Worm (Caenorhabditis elegans) whole organism, L1 larva: ENCODE results near the gene F17A2.13.
"Not testable (repeated sequence)": the region's sequence is repeated elsewhere in the genome, so short reads cannot be mapped to it uniquely, and the experiment has no call there.

Source experiments
- C04F5.9 ChIP-seq: sonication (generic microtip); optimal IDR thresholded peaks from 2 replicates; lab custom pipeline; 2016; ENCODE audit warnings: missing genetic modification characterization, missing compliant biosample characterization
- Y116A8C.19 ChIP-seq: sonication (generic microtip); optimal IDR thresholded peaks from 2 replicates; lab custom pipeline; 2016; ENCODE audit warnings: missing compliant biosample characterization, missing genetic modification characterization, borderline replicate concordance
- alr-1 ChIP-seq: fragments of 200-800 bp; sonication (Bioruptor generic); optimal IDR thresholded peaks from 2 replicates; lab custom pipeline; 2018; ENCODE audit warnings: borderline replicate concordance, mild to moderate bottlenecking, missing genetic modification characterization, missing compliant biosample characterization
- aly-2 ChIP-seq: fragments of 150-350 bp; optimal IDR thresholded peaks from 2 replicates; lab custom pipeline; 2014; ENCODE audit warnings: missing biosample characterization, missing genetic modification characterization
- blmp-1 ChIP-seq: fragments of 150-350 bp; optimal IDR thresholded peaks from 2 replicates; lab custom pipeline; 2014; ENCODE audit warnings: missing biosample characterization, missing genetic modification characterization
- ceh-8 ChIP-seq: fragments of 200-800 bp; sonication (Bioruptor generic); optimal IDR thresholded peaks from 2 replicates; lab custom pipeline; 2018; ENCODE audit warnings: mild to moderate bottlenecking, missing genetic modification characterization, moderate library complexity, missing compliant biosample characterization
- ces-1 ChIP-seq: fragments of 150-350 bp; optimal IDR thresholded peaks from 2 replicates; lab custom pipeline; 2014; ENCODE audit warnings: missing biosample characterization, missing genetic modification reagents, missing genetic modification characterization
- efl-3 ChIP-seq: fragments of 200-800 bp; sonication (Bioruptor generic); optimal IDR thresholded peaks from 2 replicates; lab custom pipeline; 2018; ENCODE audit warnings: mild to moderate bottlenecking, missing genetic modification characterization, missing compliant biosample characterization
- egl-13 ChIP-seq: sonication (generic microtip); optimal IDR thresholded peaks from 2 replicates; lab custom pipeline; 2016; ENCODE audit warnings: missing genotype, missing genetic modification reagents, missing genetic modification characterization, missing compliant biosample characterization
- fkh-10 ChIP-seq: sonication (generic microtip); optimal IDR thresholded peaks from 2 replicates; lab custom pipeline; 2017; ENCODE audit warnings: missing biosample characterization, missing genetic modification reagents, missing genetic modification characterization
- fkh-8 ChIP-seq: sonication (generic microtip); optimal IDR thresholded peaks from 2 replicates; lab custom pipeline; 2016; ENCODE audit warnings: mild to moderate bottlenecking, missing genetic modification characterization, missing compliant biosample characterization
- hlh-17 ChIP-seq: fragments of 200-800 bp; sonication (Bioruptor generic); optimal IDR thresholded peaks from 2 replicates; lab custom pipeline; 2018; ENCODE audit warnings: missing genetic modification characterization, mild to moderate bottlenecking, missing compliant biosample characterization, moderate library complexity, borderline replicate concordance
- irx-1 ChIP-seq: sonication (generic microtip); optimal IDR thresholded peaks from 2 replicates; lab custom pipeline; 2016; ENCODE audit warnings: missing genetic modification characterization, missing compliant biosample characterization
- isw-1 ChIP-seq: fragments of 200-800 bp; sonication (Bioruptor generic); IDR thresholded peaks from 2 replicates; pipeline ENCODE4 v1.3.6; 2022; ENCODE audit warnings: missing genetic modification characterization, missing compliant biosample characterization
- lin-13 ChIP-seq: fragments of 150-350 bp; optimal IDR thresholded peaks from 2 replicates; lab custom pipeline; 2014; ENCODE audit warnings: missing biosample characterization, missing genetic modification reagents, missing genetic modification characterization
- lin-35 ChIP-seq, 2 experiments: fragments of 150-350 bp; optimal IDR thresholded peaks; 2 replicates each; lab custom pipeline; 2014; ENCODE audit warnings: missing biosample characterization in 2 of 2, missing genetic modification characterization in 2 of 2, missing genetic modification reagents in 2 of 2
- nhr-11 ChIP-seq: fragments of 150-350 bp; optimal IDR thresholded peaks from 2 replicates; lab custom pipeline; 2014; ENCODE audit warnings: missing biosample characterization, missing genetic modification characterization
- nhr-12 ChIP-seq: sonication (generic microtip); optimal IDR thresholded peaks from 2 replicates; lab custom pipeline; 2017; ENCODE audit warnings: missing biosample characterization, missing genetic modification characterization
- nhr-28 ChIP-seq: fragments of 150-350 bp; optimal IDR thresholded peaks from 2 replicates; lab custom pipeline; 2014; ENCODE audit warnings: missing biosample characterization, missing genetic modification characterization
- nhr-47 ChIP-seq: sonication (generic microtip); optimal IDR thresholded peaks from 2 replicates; lab custom pipeline; 2016; ENCODE audit warnings: mild to moderate bottlenecking, missing genetic modification characterization, moderate library complexity, missing compliant biosample characterization
- nhr-76 ChIP-seq: sonication (generic microtip); optimal IDR thresholded peaks from 2 replicates; lab custom pipeline; 2017; ENCODE audit warnings: missing biosample characterization, missing genetic modification characterization
- nhr-77 ChIP-seq: fragments of 150-350 bp; optimal IDR thresholded peaks from 2 replicates; lab custom pipeline; 2014; ENCODE audit warnings: missing biosample characterization, missing genetic modification characterization
- nhr-85 ChIP-seq: sonication (generic microtip); peaks from one replicate; lab custom pipeline; 2016; ENCODE audit warnings: missing genetic modification characterization, inconsistent platforms, missing compliant biosample characterization
- pag-3 ChIP-seq: sonication (generic microtip); optimal IDR thresholded peaks from 2 replicates; lab custom pipeline; 2017; ENCODE audit warnings: missing genetic modification characterization, mild to moderate bottlenecking, missing compliant biosample characterization, antibody characterized with exemption, borderline replicate concordance; ENCODE audit not compliant: insufficient read depth
- rnt-1 ChIP-seq: sonication (generic microtip); optimal IDR thresholded peaks from 2 replicates; lab custom pipeline; 2016; ENCODE audit warnings: mild to moderate bottlenecking, missing genetic modification characterization, moderate library complexity, missing compliant biosample characterization
- snpc-4 ChIP-seq: fragments of 150-350 bp; optimal IDR thresholded peaks from 2 replicates; lab custom pipeline; 2014; ENCODE audit warnings: missing biosample characterization, missing genetic modification characterization
- sox-4 ChIP-seq: sonication (generic microtip); optimal IDR thresholded peaks from 2 replicates; lab custom pipeline; 2016; ENCODE audit warnings: missing genetic modification characterization, missing compliant biosample characterization
- sup-37 ChIP-seq: fragments of 200-800 bp; sonication (Bioruptor generic); optimal IDR thresholded peaks from 2 replicates; lab custom pipeline; 2018; ENCODE audit warnings: mild to moderate bottlenecking, missing genetic modification characterization, missing compliant biosample characterization
- tbx-2 ChIP-seq: sonication (generic microtip); optimal IDR thresholded peaks from 2 replicates; lab custom pipeline; 2016; ENCODE audit warnings: missing genetic modification characterization, missing compliant biosample characterization
- tlp-1 ChIP-seq: fragments of 150-350 bp; optimal IDR thresholded peaks from 2 replicates; lab custom pipeline; 2014; ENCODE audit warnings: missing biosample characterization, missing genetic modification characterization
- unc-86 ChIP-seq: sonication (generic microtip); optimal IDR thresholded peaks from 2 replicates; lab custom pipeline; 2016; ENCODE audit warnings: missing genetic modification characterization, missing compliant biosample characterization
- xbp-1 ChIP-seq: sonication (generic microtip); optimal IDR thresholded peaks from 2 replicates; lab custom pipeline; 2016; ENCODE audit warnings: missing genetic modification characterization, missing compliant biosample characterization
- ztf-4 ChIP-seq: fragments of 150-350 bp; optimal IDR thresholded peaks from 2 replicates; lab custom pipeline; 2014; ENCODE audit warnings: missing biosample characterization, missing genetic modification characterization

F17A2.13 gene

DNA sequence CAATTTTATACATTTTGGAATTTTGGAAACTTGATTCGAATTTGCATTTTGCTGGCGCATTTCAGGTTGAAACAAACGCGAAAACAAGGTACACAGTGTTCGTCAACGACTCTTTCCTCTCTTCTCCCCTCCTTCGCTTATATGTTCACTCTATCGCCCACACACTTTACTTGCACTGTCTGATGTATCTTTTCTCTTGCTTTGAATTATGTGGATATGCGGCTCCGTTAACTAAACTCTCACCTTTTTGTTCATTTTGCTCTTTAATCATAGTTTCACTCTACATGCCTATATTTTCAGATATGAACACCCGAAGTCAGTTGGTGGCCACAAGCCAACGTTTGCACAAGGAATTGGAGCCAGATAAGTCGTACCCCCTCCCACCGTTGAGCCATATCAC is 27.2 kb upstream of the F17A2.13 start, which contains the start of gene W06D11.1:
TSS of gene W06D11.1 (plus strand) at position 301 of the 400 bp plus-strand sequence.
- TF ChIP-seq unc-86, result no peak
- no peak for TF ChIP-seq lin-13 (GFP tag; lab: Kevin White, UChicago)
- no peak for TF ChIP-seq ces-1 (GFP tag; lab: Kevin White, UChicago)
- TF ChIP-seq tbx-2 (tag; lab: Kevin White, UChicago), result no peak

- TF ChIP-seq blmp-1 (tag; lab: Kevin White, UChicago), result no peak
- no peak for TF ChIP-seq ceh-8 (GFP tag; lab: Kevin White, UChicago)
- no peak for TF ChIP-seq irx-1 (tag; lab: Kevin White, UChicago)
- TF ChIP-seq nhr-12, result no peak
Observed at ce11 chrX:12296392-12296791, 25.1 kb upstream of the F17A2.13 start, which contains the start of gene W06D11.2. TSS of gene W06D11.2 (minus strand) at chrX:12296730.

DNA sequence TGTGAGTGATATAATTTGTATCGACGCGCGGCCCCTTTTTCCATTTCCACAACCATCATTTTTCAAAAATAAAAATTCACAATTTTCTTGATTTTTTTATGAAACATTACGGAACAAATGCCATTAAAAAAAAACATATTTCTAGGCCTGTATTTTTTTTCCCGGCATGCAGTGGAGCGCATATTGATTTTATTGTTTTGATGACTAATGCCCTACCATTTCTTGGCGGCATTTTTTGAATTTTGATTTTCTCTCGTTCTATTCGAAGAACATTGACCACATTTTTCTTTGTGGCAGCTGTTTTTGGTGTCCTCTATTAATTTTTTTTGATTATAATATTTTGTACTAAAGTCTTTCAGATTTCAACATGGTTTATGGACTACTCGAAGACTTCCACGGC is 23.1 kb upstream of the F17A2.13 start, which contains the start of gene W06D11.3:
TSS of gene W06D11.3 (plus strand) at position 360 of the 400 bp plus-strand sequence.
- TF ChIP-seq nhr-28 (tag; lab: Kevin White, UChicago) (no peak), alr-1 (tag; lab: Kevin White, UChicago) (no peak), egl-13 (tag; lab: Kevin White, UChicago) (no peak), ceh-8 (GFP tag; lab: Kevin White, UChicago) (no peak), unc-86 (no peak), fkh-8 (tag; lab: Kevin White, UChicago) (no peak), lin-35 (GFP tag; optimal IDR thresholded peaks at IDR 0.05; lab: Kevin White, UChicago) (no peak), nhr-47 (tag; lab: Kevin White, UChicago) (no peak), isw-1 (GFP tag; lab: Robert Waterston, UW) (no peak), nhr-76 (tag; lab: Kevin White, UChicago) (no peak), Y116A8C.19 (no peak), sup-37 (GFP tag; lab: Kevin White, UChicago) (no peak), aly-2 (tag; lab: Kevin White, UChicago) (no peak), sox-4 (tag; lab: Kevin White, UChicago) (no peak), nhr-12 (no peak), nhr-77 (tag; lab: Kevin White, UChicago) (no peak)

ce11 chrX:12299834-12300233 is 21.6 kb upstream of the F17A2.13 start, which contains the start of gene W06D11.5:
TSS of gene W06D11.5 (plus strand) at chrX:12300134.
- TF ChIP-seq nhr-85 (tag; lab: Kevin White, UChicago), result peak; percentile 1
- TF ChIP-seq tlp-1 (tag; lab: Kevin White, UChicago), result no peak

DNA sequence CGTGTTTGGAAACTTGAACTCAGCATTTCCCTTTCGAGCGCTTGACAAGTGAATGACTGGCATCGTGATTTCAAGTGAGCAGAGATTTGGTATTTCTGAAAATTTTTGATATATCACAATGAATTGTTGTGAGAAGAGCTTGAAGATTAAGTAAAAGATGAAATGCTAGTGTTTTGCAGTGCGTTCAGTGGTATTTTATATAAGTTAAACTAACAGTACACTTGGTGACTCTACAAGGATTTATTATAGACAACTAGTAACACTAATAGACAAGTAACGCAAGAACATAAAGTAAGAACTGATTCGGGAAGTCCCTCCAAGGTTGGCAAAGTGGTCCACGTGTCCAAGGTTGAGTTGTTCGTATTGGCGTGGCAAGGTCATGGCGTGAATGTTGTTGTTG is 18.7 kb upstream of the F17A2.13 start, which contains the start of gene dot-1.3:
TSS of gene dot-1.3 (minus strand) at position 101 of the 400 bp plus-strand sequence.
- not testable (repeated sequence) for TF ChIP-seq pag-3; C04F5.9 (tag; lab: Kevin White, UChicago); efl-3 (GFP tag; lab: Kevin White, UChicago)
- TF ChIP-seq, all 84 proteins: peak for 0; not testable (repeated sequence) for 84

DNA sequence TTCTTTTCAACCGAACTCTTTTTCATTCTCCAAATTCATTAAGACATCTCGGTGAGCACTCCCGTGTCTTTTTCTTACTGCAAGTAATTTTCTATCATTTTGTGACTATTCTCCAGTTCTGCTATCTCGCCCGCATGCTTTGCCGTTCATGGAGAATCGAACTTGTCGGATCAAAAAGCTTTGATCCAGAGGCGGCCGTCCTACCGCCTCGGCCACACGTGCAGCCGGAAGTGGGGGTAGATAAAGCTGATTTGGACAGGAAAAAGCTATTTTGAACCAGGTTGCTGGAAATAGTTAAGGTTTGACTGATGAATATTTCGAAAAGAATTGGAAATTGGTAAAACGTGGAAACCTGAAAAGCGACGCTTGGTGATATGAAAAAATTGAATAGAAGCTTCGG is 17.2 kb upstream of the F17A2.13 start:
- TF ChIP-seq ztf-4 (tag; lab: Kevin White, UChicago) (no peak), nhr-11 (no peak), rnt-1 (tag; lab: Kevin White, UChicago) (no peak), hlh-17 (GFP tag; lab: Kevin White, UChicago) (no peak), blmp-1 (tag; lab: Kevin White, UChicago) (no peak), snpc-4 (tag; lab: Kevin White, UChicago) (no peak), xbp-1 (tag; lab: Kevin White, UChicago) (no peak), fkh-10 (GFP tag; lab: Kevin White, UChicago) (no peak)
- TF ChIP-seq, all 84 proteins: peak for 0
